Fruit fly (Drosophila melanogaster) whole organism, embryonic: ENCODE data around the gene RPA1.

ENCODE experiments used
- ATbp ChIP-seq: fragments of 200-800 bp; sonication (Bioruptor generic); optimal IDR thresholded peaks from 2 replicates; lab custom pipeline; 2017; ENCODE audit warnings: missing biosample characterization, mild to moderate bottlenecking, missing genetic modification characterization, missing genetic modification reagents
- BtbVII ChIP-seq: fragments of 200-800 bp; sonication (Bioruptor generic); optimal IDR thresholded peaks from 3 replicates; lab custom pipeline; 2017; ENCODE audit warnings: missing biosample characterization, mild to moderate bottlenecking, missing genetic modification characterization
- CG10654 ChIP-seq: fragments of 200-800 bp; sonication (Bioruptor generic); optimal IDR thresholded peaks from 2 replicates; lab custom pipeline; 2016; ENCODE audit warnings: missing biosample characterization, missing genetic modification characterization
- CG11093 ChIP-seq: fragments of 200-800 bp; sonication (Bioruptor generic); IDR thresholded peaks from 3 replicates; pipeline ENCODE4 v1.3.6; 2022; ENCODE audit warnings: missing biosample characterization, missing genetic modification characterization
- CG11504 ChIP-seq: fragments of 200-800 bp; sonication (Bioruptor generic); optimal IDR thresholded peaks from 3 replicates; lab custom pipeline; 2019; ENCODE audit warnings: missing biosample characterization, mild to moderate bottlenecking, missing genetic modification characterization, moderate library complexity
- CG11695 ChIP-seq: fragments of 200-800 bp; sonication (Bioruptor generic); IDR thresholded peaks from 3 replicates; pipeline ENCODE4 v1.3.6; 2022; ENCODE audit warnings: missing biosample characterization, missing genetic modification characterization
- CG12104 ChIP-seq: fragments of 200-800 bp; sonication (Bioruptor generic); optimal IDR thresholded peaks from 3 replicates; lab custom pipeline; 2016; ENCODE audit warnings: missing biosample characterization, missing genetic modification characterization
- CG17186 ChIP-seq: fragments of 200-800 bp; sonication (Bioruptor generic); optimal IDR thresholded peaks from 3 replicates; lab custom pipeline; 2017; ENCODE audit warnings: missing biosample characterization, missing genetic modification reagents, missing genetic modification characterization
- CG17359 ChIP-seq: fragments of 200-800 bp; sonication (Bioruptor generic); optimal IDR thresholded peaks from 3 replicates; lab custom pipeline; 2018; ENCODE audit warnings: missing biosample characterization, mild to moderate bottlenecking, missing genetic modification characterization, moderate library complexity
- CG17802 ChIP-seq: fragments of 200-800 bp; sonication (Bioruptor generic); optimal IDR thresholded peaks from 2 replicates; lab custom pipeline; 2018; ENCODE audit warnings: missing biosample characterization, mild to moderate bottlenecking, missing genetic modification characterization, moderate library complexity
- CG17829 ChIP-seq: fragments of 200-800 bp; optimal IDR thresholded peaks from 2 replicates; lab custom pipeline; 2019; ENCODE audit warnings: missing biosample characterization, mild to moderate bottlenecking, missing genetic modification characterization, moderate library complexity
- CG18619 ChIP-seq: fragments of 200-800 bp; sonication (Bioruptor generic); optimal IDR thresholded peaks from 3 replicates; lab custom pipeline; 2017; ENCODE audit warnings: missing biosample characterization, mild to moderate bottlenecking, missing genetic modification characterization
- CG31388 ChIP-seq: fragments of 200-800 bp; sonication (Bioruptor generic); optimal IDR thresholded peaks from 2 replicates; lab custom pipeline; 2016; ENCODE audit warnings: missing biosample characterization, missing genetic modification characterization
- CG3163 ChIP-seq: fragments of 200-800 bp; sonication (Bioruptor generic); optimal IDR thresholded peaks from 3 replicates; lab custom pipeline; 2016; ENCODE audit warnings: missing biosample characterization, missing genetic modification characterization
- CG32532 ChIP-seq: fragments of 200-800 bp; sonication (Bioruptor generic); IDR thresholded peaks from 2 replicates; pipeline ENCODE4 v1.3.6; 2022; ENCODE audit warnings: missing biosample characterization, missing genetic modification characterization
- CG3281 ChIP-seq: fragments of 200-800 bp; sonication (Bioruptor generic); optimal IDR thresholded peaks from 3 replicates; lab custom pipeline; 2017; ENCODE audit warnings: missing biosample characterization, mild to moderate bottlenecking, missing genetic modification characterization
- CG4820 ChIP-seq: fragments of 200-800 bp; sonication (Bioruptor generic); optimal IDR thresholded peaks from 3 replicates; lab custom pipeline; 2016; ENCODE audit warnings: missing biosample characterization, missing genetic modification characterization
- CG6689 ChIP-seq: fragments of 200-800 bp; sonication (Bioruptor generic); IDR thresholded peaks from 2 replicates; pipeline ENCODE4 v1.3.6; 2022; ENCODE audit warnings: missing biosample characterization, missing genetic modification characterization
- CG6813 ChIP-seq: fragments of 200-800 bp; sonication (Bioruptor generic); optimal IDR thresholded peaks from 2 replicates; lab custom pipeline; 2017; ENCODE audit warnings: missing biosample characterization, missing genetic modification characterization, mild to moderate bottlenecking, moderate library complexity, missing genetic modification reagents
- CG7357 ChIP-seq: fragments of 200-800 bp; sonication (Bioruptor generic); IDR thresholded peaks from 3 replicates; pipeline ENCODE4 v1.3.6; 2022; ENCODE audit warnings: missing biosample characterization, missing genetic modification characterization
- CG7372 ChIP-seq: fragments of 200-800 bp; sonication (Bioruptor generic); IDR thresholded peaks from 2 replicates; pipeline ENCODE4 v1.3.6; 2022; ENCODE audit warnings: missing biosample characterization, missing genetic modification characterization
- CG7839 ChIP-seq: fragments of 200-800 bp; sonication (Bioruptor generic); optimal IDR thresholded peaks from 3 replicates; lab custom pipeline; 2018; ENCODE audit warnings: missing biosample characterization, mild to moderate bottlenecking, missing genetic modification characterization, moderate library complexity
- Ets97D ChIP-seq: fragments of 200-800 bp; sonication (Bioruptor generic); optimal IDR thresholded peaks from 3 replicates; lab custom pipeline; 2016; ENCODE audit warnings: missing biosample characterization, missing genetic modification characterization
- Hsf ChIP-seq: fragments of 200-800 bp; sonication (Bioruptor generic); optimal IDR thresholded peaks from 3 replicates; lab custom pipeline; 2016; ENCODE audit warnings: missing biosample characterization, missing genetic modification characterization
- Nf-YB ChIP-seq: fragments of 200-800 bp; sonication (Bioruptor generic); optimal IDR thresholded peaks from 3 replicates; lab custom pipeline; 2019; ENCODE audit warnings: missing biosample characterization, mild to moderate bottlenecking, missing genetic modification characterization, moderate library complexity
- Rfx ChIP-seq: fragments of 200-800 bp; sonication (Bioruptor generic); IDR thresholded peaks from 2 replicates; pipeline ENCODE4 v1.3.6; 2022; ENCODE audit warnings: missing biosample characterization, missing genetic modification characterization
- Sox102F ChIP-seq: fragments of 200-800 bp; sonication (Bioruptor generic); optimal IDR thresholded peaks from 2 replicates; lab custom pipeline; 2018; ENCODE audit warnings: missing biosample characterization, mild to moderate bottlenecking, missing genetic modification characterization, moderate library complexity
- Stat92E ChIP-seq, 3 experiments: fragments of >200 bp in 2 of 3; fragments of 200-800 bp in 1 of 3; sonication (Bioruptor generic) in 1 of 3; optimal IDR thresholded peaks; 2 replicates each; lab custom pipeline; 2017 to 2019; ENCODE audit warnings: missing biosample characterization in 3 of 3, missing genetic modification characterization in 3 of 3, mild to moderate bottlenecking in 1 of 3, moderate library complexity in 1 of 3
- Trl ChIP-seq, 3 experiments: fragments of >200 bp in 2 of 3; fragments of 200-800 bp in 1 of 3; sonication (Bioruptor generic) in 1 of 3; optimal IDR thresholded peaks; 2 replicates in 1 of 3; 3 replicates in 2 of 3; lab custom pipeline; 2016 to 2017; ENCODE audit warnings: missing biosample characterization in 1 of 3, missing genetic modification characterization in 1 of 3
- YL-1 ChIP-seq: fragments of 200-800 bp; sonication (Bioruptor generic); optimal IDR thresholded peaks from 3 replicates; lab custom pipeline; 2017; ENCODE audit warnings: missing biosample characterization, mild to moderate bottlenecking, missing genetic modification characterization
- ase ChIP-seq: fragments of 200-800 bp; sonication (Bioruptor generic); IDR thresholded peaks from 3 replicates; pipeline ENCODE4 v1.3.6; 2022; ENCODE audit warnings: missing biosample characterization, missing genetic modification characterization
- ato ChIP-seq: fragments of 200-800 bp; sonication (Bioruptor generic); IDR thresholded peaks from 2 replicates; pipeline ENCODE4 v1.3.6; 2022; ENCODE audit warnings: missing biosample characterization, missing genetic modification characterization; ENCODE audit not compliant: partially characterized antibody
- az2 ChIP-seq: fragments of 200-800 bp; sonication (Bioruptor generic); optimal IDR thresholded peaks from 3 replicates; lab custom pipeline; 2016; ENCODE audit warnings: missing biosample characterization, missing genetic modification characterization
- cad ChIP-seq: fragments of >200 bp; optimal IDR thresholded peaks from 2 replicates; lab custom pipeline; 2017; ENCODE audit warnings: missing biosample characterization, missing genetic modification characterization
- cas ChIP-seq: fragments of 200-800 bp; sonication (Bioruptor generic); IDR thresholded peaks from 2 replicates; pipeline ENCODE4 v1.3.6; 2022; ENCODE audit warnings: missing biosample characterization, missing genetic modification characterization
- chm ChIP-seq: fragments of 200-800 bp; sonication (Bioruptor generic); IDR thresholded peaks from 2 replicates; pipeline ENCODE4 v1.3.6; 2022; ENCODE audit warnings: missing biosample characterization, missing genetic modification characterization
- corto ChIP-seq: fragments of 200-800 bp; sonication (Bioruptor generic); optimal IDR thresholded peaks from 2 replicates; lab custom pipeline; 2016; ENCODE audit warnings: missing biosample characterization, mild to moderate bottlenecking, missing genetic modification characterization, moderate library complexity
- gce ChIP-seq: fragments of 200-800 bp; sonication (Bioruptor generic); IDR thresholded peaks from 3 replicates; pipeline ENCODE4 v1.3.6; 2022; ENCODE audit warnings: missing biosample characterization, missing genetic modification characterization
- gem ChIP-seq: fragments of 200-800 bp; sonication (Bioruptor generic); optimal IDR thresholded peaks from 2 replicates; lab custom pipeline; 2019; ENCODE audit warnings: missing biosample characterization, mild to moderate bottlenecking, missing genetic modification characterization, moderate library complexity
- her ChIP-seq: fragments of 200-800 bp; sonication (Bioruptor generic); optimal IDR thresholded peaks from 2 replicates; lab custom pipeline; 2016; ENCODE audit warnings: missing biosample characterization, missing genetic modification characterization
- inv ChIP-seq: fragments of 200-800 bp; sonication (Bioruptor generic); IDR thresholded peaks from 2 replicates; pipeline ENCODE4 v1.3.6; 2022; ENCODE audit warnings: missing biosample characterization, missing genetic modification characterization; ENCODE audit not compliant: partially characterized antibody
- odd ChIP-seq: fragments of 200-800 bp; sonication (Bioruptor generic); optimal IDR thresholded peaks from 2 replicates; lab custom pipeline; 2017; ENCODE audit warnings: missing biosample characterization, mild to moderate bottlenecking, missing genetic modification characterization
- psq ChIP-seq: fragments of 200-800 bp; sonication (Bioruptor generic); optimal IDR thresholded peaks from 2 replicates; lab custom pipeline; 2017; ENCODE audit warnings: missing biosample characterization, missing genetic modification characterization
- schlank ChIP-seq: fragments of 200-800 bp; sonication (Bioruptor generic); optimal IDR thresholded peaks from 2 replicates; lab custom pipeline; 2018; ENCODE audit warnings: missing biosample characterization, mild to moderate bottlenecking, missing genetic modification characterization
- scrt ChIP-seq: fragments of 200-800 bp; sonication (Bioruptor generic); optimal IDR thresholded peaks from 2 replicates; lab custom pipeline; 2018; ENCODE audit warnings: missing biosample characterization, mild to moderate bottlenecking, missing genetic modification characterization, moderate library complexity
- sens ChIP-seq: fragments of 200-800 bp; sonication (Bioruptor generic); peaks from one replicate; lab custom pipeline; 2016; ENCODE audit warnings: missing biosample characterization, missing genetic modification characterization
- seq ChIP-seq: fragments of 200-800 bp; sonication (Bioruptor generic); IDR thresholded peaks from 2 replicates; pipeline ENCODE4 v1.3.6; 2022; ENCODE audit warnings: missing biosample characterization, missing genetic modification characterization
- sim ChIP-seq: fragments of 200-800 bp; sonication (Bioruptor generic); IDR thresholded peaks from 2 replicates; pipeline ENCODE4 v1.3.6; 2022; ENCODE audit warnings: missing biosample characterization, missing genetic modification characterization
- sqz ChIP-seq: fragments of 200-800 bp; sonication (Bioruptor generic); optimal IDR thresholded peaks from 3 replicates; lab custom pipeline; 2018; ENCODE audit warnings: missing biosample characterization, mild to moderate bottlenecking, missing genetic modification characterization
- zfh2 ChIP-seq: fragments of 200-800 bp; sonication (Bioruptor generic); optimal IDR thresholded peaks from 2 replicates; lab custom pipeline; 2016; ENCODE audit warnings: missing biosample characterization, missing genetic modification characterization

Gene RPA1

DNA sequence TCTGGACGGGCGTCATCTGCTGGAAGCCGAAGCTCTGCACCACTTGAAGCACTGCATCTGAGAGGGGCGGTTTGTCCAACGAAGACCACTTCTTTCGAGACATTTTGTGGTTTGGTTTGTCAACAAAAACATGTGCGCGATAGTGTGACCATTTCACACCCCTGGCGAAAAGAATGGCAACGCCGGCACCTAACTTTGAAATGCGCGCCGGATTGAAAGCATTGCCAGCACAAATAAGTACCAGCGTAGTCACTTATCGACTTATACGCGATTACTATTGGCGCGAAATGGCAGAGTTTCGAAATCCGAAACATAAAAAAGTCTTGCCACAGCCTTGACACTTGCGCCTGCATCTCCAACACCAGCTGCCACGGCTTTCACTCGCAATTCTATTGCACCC lies 5.5 kb upstream of the RPA1 start, which contains the start of gene CG9630 (continued):
- TF ChIP-seq inv (peak; percentile 43; the same call in 1 of the 2 replicates), CG6689 (no peak), odd (no peak), sim (GFP tag; lab: Robert Waterston, UW) (no peak), cas (GFP tag; lab: Robert Waterston, UW) (no peak), gce (GFP tag; lab: Robert Waterston, UW) (no peak), CG17829 (peak; percentile 48), Nf-YB (GFP tag; lab: Kevin White, UChicago) (no peak), CG11504 (tag; lab: Kevin White, UChicago) (no peak), CG3163 (no peak), scrt (no peak), Rfx (GFP tag; lab: Robert Waterston, UW) (no peak), CG12104 (GFP tag; lab: Kevin White, UChicago) (no peak), CG7357 (no peak), sens (GFP tag; lab: Kevin White, UChicago) (no peak), chm (GFP tag; lab: Robert Waterston, UW) (peak; percentile 32; the same call in 1 of the 2 replicates), cad (no peak), CG17802 (tag; lab: Kevin White, UChicago) (no peak), CG11093 (GFP tag; lab: Robert Waterston, UW) (no peak)

DNA sequence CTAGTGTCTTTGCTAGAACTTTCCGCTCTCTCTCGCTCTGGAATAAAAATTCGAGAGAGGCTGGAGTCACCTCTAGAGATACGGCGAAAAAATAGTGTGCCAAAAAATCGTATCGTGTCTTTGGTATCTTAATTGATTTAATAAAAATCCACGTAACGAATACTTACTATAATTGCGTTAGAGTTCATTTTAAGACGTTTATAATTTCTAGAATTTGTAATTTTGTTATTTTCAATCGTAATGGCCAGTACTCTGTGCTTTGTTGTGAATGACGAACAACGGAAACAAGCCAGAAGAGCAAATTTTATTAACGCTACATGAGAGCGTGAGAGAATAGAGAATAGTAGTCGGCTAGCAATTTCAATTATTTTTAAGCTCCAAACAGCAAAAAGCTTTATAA lies 2.6 kb downstream of the RPA1 start:
- TF ChIP-seq Trl (optimal IDR thresholded peaks at IDR 0.05; lab: Kevin White, UChicago) (peak in 1 of 2 experiments; percentile 74), Trl (GFP tag; optimal IDR thresholded peaks at IDR 0.05; lab: Kevin White, UChicago) (no peak), BtbVII (no peak)
- TF ChIP-seq, all 482 proteins: peak for 1

DNA sequence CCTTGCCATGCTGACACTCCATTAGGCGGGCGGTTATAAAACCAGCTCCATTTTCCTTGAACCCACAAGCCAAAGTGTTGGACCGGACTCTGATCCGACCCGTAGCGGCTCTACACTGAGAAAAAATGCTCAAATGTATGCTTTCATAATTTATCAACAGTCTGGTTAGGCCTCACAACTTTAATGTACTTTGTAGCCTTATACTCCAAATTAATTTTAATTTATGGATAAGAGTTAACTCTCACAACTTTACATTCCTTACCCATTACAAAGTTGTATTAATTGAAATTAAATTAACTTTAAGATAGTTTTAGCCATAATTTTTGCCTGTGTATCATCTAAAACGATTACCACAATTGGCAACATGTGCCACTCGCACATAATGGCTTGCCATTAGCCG lies 8.2 kb downstream of the RPA1 start:
- TF ChIP-seq CG6813 (GFP tag; lab: Kevin White, UChicago): peak; percentile 10
- TF ChIP-seq corto (GFP tag; lab: Kevin White, UChicago): no peak
- TF ChIP-seq CG17186 (GFP tag; lab: Kevin White, UChicago): no peak
- TF ChIP-seq CG11695 (GFP tag; lab: Robert Waterston, UW): peak; percentile 42; the same call in 1 of the 3 replicates
- TF ChIP-seq sens (GFP tag; lab: Kevin White, UChicago): peak; percentile 39
- TF ChIP-seq psq (GFP tag; lab: Kevin White, UChicago): no peak
- peak; percentile 21 for TF ChIP-seq zfh2 (GFP tag; lab: Kevin White, UChicago)
- TF ChIP-seq gem: peak; percentile 65
- peak; percentile 59 for TF ChIP-seq CG7839
- no peak for TF ChIP-seq CG10654
- peak; percentile 23; the same call in 1 of the 2 replicates for TF ChIP-seq CG32532
- no peak for TF ChIP-seq YL-1 (GFP tag; lab: Kevin White, UChicago)
- TF ChIP-seq ATbp (GFP tag; lab: Kevin White, UChicago): no peak
- no peak for TF ChIP-seq az2 (GFP tag; lab: Kevin White, UChicago)
- TF ChIP-seq CG31388 (GFP tag; lab: Kevin White, UChicago): no peak
- TF ChIP-seq CG3281: peak; percentile 45
- no peak for TF ChIP-seq Stat92E (GFP tag; optimal IDR thresholded peaks at IDR 0.05; lab: Kevin White, UChicago)
- TF ChIP-seq Hsf (GFP tag; lab: Kevin White, UChicago): no peak
- TF ChIP-seq her (GFP tag; lab: Kevin White, UChicago): no peak
- peak; percentile 34 for TF ChIP-seq Sox102F (GFP tag; lab: Kevin White, UChicago)
- TF ChIP-seq CG7372 (GFP tag; lab: Robert Waterston, UW): no peak
- TF ChIP-seq CG17359 (tag; lab: Kevin White, UChicago): peak; percentile 19
- no peak for TF ChIP-seq CG4820 (GFP tag; lab: Kevin White, UChicago)
- TF ChIP-seq seq (GFP tag; lab: Robert Waterston, UW): no peak
- no peak for TF ChIP-seq ato (GFP tag; lab: Robert Waterston, UW)
- TF ChIP-seq schlank (tag; lab: Kevin White, UChicago): no peak
- 0 out of 3 replicates have a peak, but pooled peaks have one; percentile 11 for TF ChIP-seq ase (GFP tag; lab: Robert Waterston, UW)
- peak; percentile 14 for TF ChIP-seq CG18619 (GFP tag; lab: Kevin White, UChicago)
- no peak for TF ChIP-seq Ets97D (GFP tag; lab: Kevin White, UChicago)
- no peak for TF ChIP-seq sqz (GFP tag; lab: Kevin White, UChicago)
